Fruit fly (Drosophila melanogaster) whole organism, wandering third instar larva: ENCODE data around the gene Tap42.

Experiments used
- Abd-B ChIP-seq: fragments of >200 bp; optimal IDR thresholded peaks from 2 replicates; lab custom pipeline; 2017; ENCODE audit warnings: missing biosample characterization, missing genetic modification characterization
- Dfd ChIP-seq: fragments of >200 bp; optimal IDR thresholded peaks from 2 replicates; lab custom pipeline; 2017; ENCODE audit warnings: missing biosample characterization, missing genetic modification characterization
- brk ChIP-seq: fragments of 200-800 bp; sonication (Bioruptor generic); optimal IDR thresholded peaks from 2 replicates; lab custom pipeline; 2016; ENCODE audit warnings: missing biosample characterization, mild to moderate bottlenecking, missing genetic modification characterization
- h ChIP-seq: fragments of 200-800 bp; sonication (Bioruptor generic); optimal IDR thresholded peaks from 3 replicates; lab custom pipeline; 2016; ENCODE audit warnings: missing biosample characterization, mild to moderate bottlenecking, missing genetic modification characterization
- psq ChIP-seq: fragments of 200-800 bp; sonication (Bioruptor generic); optimal IDR thresholded peaks from 3 replicates; lab custom pipeline; 2017; ENCODE audit warnings: missing biosample characterization, mild to moderate bottlenecking, missing genetic modification characterization, moderate library complexity

DNA sequence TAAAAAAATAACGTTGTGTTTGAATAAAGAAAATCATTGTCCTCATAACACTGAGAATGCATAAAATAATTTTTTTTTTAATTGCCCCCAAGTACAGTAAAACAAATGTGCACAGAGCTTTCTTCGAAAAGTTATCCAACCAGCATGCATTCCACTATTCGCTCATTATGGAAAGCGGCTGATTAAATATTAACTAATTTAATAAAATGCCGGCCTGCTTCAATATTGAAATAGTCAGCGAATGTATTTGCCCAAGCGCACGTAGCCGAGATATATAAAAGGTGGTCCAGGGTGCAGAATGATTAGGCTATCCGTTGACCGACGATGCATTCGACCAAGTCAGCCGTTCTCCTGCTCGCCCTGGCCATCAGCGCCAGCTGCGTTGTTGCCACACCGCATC lies 19.9 kb upstream of the Tap42 start, which contains the start of gene CG16826:
- no peak for TF ChIP-seq psq (GFP tag; lab: Kevin White, UChicago)
- TF ChIP-seq Dfd (GFP tag; lab: Kevin White, UChicago) = no peak
- no peak for TF ChIP-seq brk (GFP tag; lab: Kevin White, UChicago)
- TF ChIP-seq Abd-B (GFP tag; lab: Kevin White, UChicago) = no peak
- no peak for TF ChIP-seq h (GFP tag; lab: Kevin White, UChicago)
